Worm (Caenorhabditis elegans): Measurements from ENCODE around the gene ZK105.14.

ZK105.14 gene

DNA sequence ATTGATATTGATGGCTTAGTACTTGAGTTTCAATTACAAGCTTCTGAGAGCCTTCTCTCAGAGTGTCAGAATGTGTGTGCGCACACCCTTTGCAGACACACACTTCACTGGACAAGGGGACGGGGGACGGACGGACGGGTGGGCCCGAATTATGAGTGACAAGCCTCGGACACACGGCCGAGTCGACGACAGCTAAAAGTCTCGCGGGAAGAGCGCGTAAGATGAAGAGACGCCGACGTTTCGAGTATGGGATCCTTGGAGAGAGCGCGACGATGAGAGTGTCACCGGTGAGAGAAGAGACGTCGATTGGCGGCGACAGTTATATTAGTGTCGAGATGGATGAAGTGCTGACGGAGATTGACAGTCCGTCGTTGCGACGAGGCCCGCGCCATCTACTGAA, 24.1 kb upstream of the ZK105.14 start:
- no peak for TF ChIP-seq ztf-18 (tag; optimal IDR thresholded peaks at IDR 0.05)
- TF ChIP-seq lsy-27 (tag; optimal IDR thresholded peaks at IDR 0.05; ENCODE audit: borderline replicate concordance, insufficient read depth), result no peak
- TF ChIP-seq let-607 (tag; optimal IDR thresholded peaks at IDR 0.05), result peak in 1 of 2 experiments; percentile 58
- TF ChIP-seq unc-62 (GFP tag; optimal IDR thresholded peaks at IDR 0.05), result peak; percentile 85
- TF ChIP-seq ztf-6 (GFP tag; IDR thresholded peaks at IDR 0.05), result no peak
- no peak for TF ChIP-seq ztf-25 (GFP tag; IDR thresholded peaks at IDR 0.05)
- TF ChIP-seq Y53G8AR.9 (GFP tag; conservative IDR thresholded peaks at IDR 0.05), result no peak
- TF ChIP-seq ceh-58 (GFP tag; IDR thresholded peaks at IDR 0.05), result no peak
- TF ChIP-seq mxl-1 (tag; optimal IDR thresholded peaks at IDR 0.05), result no peak
- 0 out of 2 replicates have a peak, but pooled peaks have one; percentile 56 for TF ChIP-seq nfyb-1 (GFP tag; IDR thresholded peaks at IDR 0.05)
- peak; percentile 77 for TF ChIP-seq zfh-2 (GFP tag; conservative IDR thresholded peaks at IDR 0.05)
- peak; percentile 72 for TF ChIP-seq ceh-27 (GFP tag; optimal IDR thresholded peaks at IDR 0.05)
- no peak for TF ChIP-seq atf-7 (tag; optimal IDR thresholded peaks at IDR 0.05)
- peak; percentile 3 for TF ChIP-seq nhr-80 (tag; optimal IDR thresholded peaks at IDR 0.05)

- TF ChIP-seq snpc-3.4 (tag; optimal IDR thresholded peaks at IDR 0.05) (no peak), athp-1 (tag; optimal IDR thresholded peaks at IDR 0.05) (no peak), nhr-90 (tag; optimal IDR thresholded peaks at IDR 0.05) (no peak), sptf-2 (GFP tag; optimal IDR thresholded peaks at IDR 0.05) (no peak), let-607 (tag; optimal IDR thresholded peaks at IDR 0.05) (no peak), die-1 (tag; optimal IDR thresholded peaks at IDR 0.05) (no peak), ccch-3 (GFP tag; optimal IDR thresholded peaks at IDR 0.05) (no peak), ama-1 (optimal IDR thresholded peaks at IDR 0.05) (no peak), ama-1 (GFP tag; optimal IDR thresholded peaks at IDR 0.05) (no peak), ztf-18 (tag; optimal IDR thresholded peaks at IDR 0.05) (no peak), Y56A3A.18 (GFP tag; IDR thresholded peaks at IDR 0.05) (no peak), ztf-28 (GFP tag; IDR thresholded peaks at IDR 0.05) (no peak), lin-40 (tag; optimal IDR thresholded peaks at IDR 0.05) (no peak), hsf-1 (GFP tag; IDR thresholded peaks at IDR 0.05) (no peak), Y67H2A.10 (GFP tag; conservative IDR thresholded peaks at IDR 0.05) (no peak), attf-6 (GFP tag; IDR thresholded peaks at IDR 0.05) (no peak)
Observed at ce11 chrV:7745386-7745785, 23.5 kb upstream of the ZK105.14 start.

- TF ChIP-seq nhr-80 (tag; optimal IDR thresholded peaks at IDR 0.05) (peak; percentile 99), ets-4 (GFP tag; optimal IDR thresholded peaks at IDR 0.05) (peak; percentile 98), tbp1 (GFP tag; optimal IDR thresholded peaks at IDR 0.05) (peak; percentile 59), atf-7 (tag; optimal IDR thresholded peaks at IDR 0.05) (peak; percentile 72), dox-1 (GFP tag; IDR thresholded peaks at IDR 0.05) (peak; percentile 87), ccch-3 (GFP tag; optimal IDR thresholded peaks at IDR 0.05) (no peak), repo-1 (tag; optimal IDR thresholded peaks at IDR 0.05) (peak; percentile 54), chd-7 (tag; optimal IDR thresholded peaks at IDR 0.05) (peak; percentile 71), lir-1 (GFP tag; conservative IDR thresholded peaks at IDR 0.05) (0 out of 2 replicates have a peak, but pooled peaks have one; percentile 11), nfyb-1 (GFP tag; IDR thresholded peaks at IDR 0.05) (peak; percentile 20; the same call in 1 of the 2 replicates), ZK185.1 (tag; optimal IDR thresholded peaks at IDR 0.05; ENCODE audit: poor library complexity, severe bottlenecking) (peak; percentile 21), snpc-4 (GFP tag; optimal IDR thresholded peaks at IDR 0.05) (no peak), snpc-4 (tag; optimal IDR thresholded peaks at IDR 0.05) (peak in 2 of 4 experiments; percentile 9 to 45), mxl-1 (tag; optimal IDR thresholded peaks at IDR 0.05) (no peak), athp-1 (tag; optimal IDR thresholded peaks at IDR 0.05) (no peak), madf-10 (tag; optimal IDR thresholded peaks at IDR 0.05) (peak; percentile 11), sptf-2 (GFP tag; optimal IDR thresholded peaks at IDR 0.05) (no peak), egl-44 (GFP tag; IDR thresholded peaks at IDR 0.05) (peak; percentile 70; the same call in 1 of the 2 replicates), nhr-90 (tag; optimal IDR thresholded peaks at IDR 0.05) (peak; percentile 3), ztf-22 (GFP tag; optimal IDR thresholded peaks at IDR 0.05) (peak; percentile 93), Y79H2A.3 (GFP tag; conservative IDR thresholded peaks at IDR 0.05) (no peak), F33H1.4 (GFP tag; IDR thresholded peaks at IDR 0.05) (no peak), lin-54 (GFP tag; optimal IDR thresholded peaks at IDR 0.05) (peak; percentile 25), B0261.1 (tag; optimal IDR thresholded peaks at IDR 0.05) (no peak), tbx-9 (tag; optimal IDR thresholded peaks at IDR 0.05; ENCODE audit: borderline replicate concordance) (no peak), sea-2 (GFP tag; IDR thresholded peaks at IDR 0.05) (no peak), hsf-1 (GFP tag; IDR thresholded peaks at IDR 0.05) (no peak)
Observed at ce11 chrV:7744068-7744467, 22.2 kb upstream of the ZK105.14 start.
